Fruit fly (Drosophila melanogaster) whole organism, embryonic: ENCODE data around the gene CG46412.

Source experiments
- CG2129 ChIP-seq: fragments of 200-800 bp; sonication (Bioruptor generic); IDR thresholded peaks from 2 replicates; pipeline ENCODE4 v1.3.6; 2022; ENCODE audit warnings: missing biosample characterization, missing genetic modification characterization; ENCODE audit not compliant: partially characterized antibody
- CG7839 ChIP-seq: fragments of 200-800 bp; sonication (Bioruptor generic); optimal IDR thresholded peaks from 3 replicates; lab custom pipeline; 2018; ENCODE audit warnings: missing biosample characterization, mild to moderate bottlenecking, missing genetic modification characterization, moderate library complexity
- YL-1 ChIP-seq: fragments of 200-800 bp; sonication (Bioruptor generic); optimal IDR thresholded peaks from 3 replicates; lab custom pipeline; 2017; ENCODE audit warnings: missing biosample characterization, mild to moderate bottlenecking, missing genetic modification characterization
- chn ChIP-seq: fragments of 200-800 bp; sonication (Bioruptor generic); optimal IDR thresholded peaks from 2 replicates; lab custom pipeline; 2016; ENCODE audit warnings: missing biosample characterization, missing genetic modification characterization

- TF ChIP-seq CG2129 (GFP tag; lab: Robert Waterston, UW) (no peak), YL-1 (GFP tag; lab: Kevin White, UChicago) (no peak), CG7839 (tag; lab: Kevin White, UChicago) (no peak), chn (no peak)
Observed at dm6 chr3L:11591131-11591530, 27.3 kb upstream of the CG46412 start, which contains the start of gene CG33268.
